Fruit fly (Drosophila melanogaster) whole organism, embryonic: Measurements from ENCODE around the gene CG10492.

ENCODE experiments used
- Atf3 ChIP-seq: fragments of 200-800 bp; sonication (Bioruptor generic); optimal IDR thresholded peaks from 3 replicates; lab custom pipeline; 2016; ENCODE audit warnings: missing biosample characterization, missing genetic modification characterization
- B-H2 ChIP-seq: fragments of 200-800 bp; sonication (Bioruptor generic); optimal IDR thresholded peaks from 2 replicates; lab custom pipeline; 2018; ENCODE audit warnings: missing biosample characterization, mild to moderate bottlenecking, missing genetic modification characterization
- BEAF-32 ChIP-seq: fragments of 200-800 bp; sonication (Bioruptor generic); optimal IDR thresholded peaks from 3 replicates; lab custom pipeline; 2017; ENCODE audit warnings: missing biosample characterization, missing genetic modification characterization, mild to moderate bottlenecking, moderate library complexity, missing genetic modification reagents
- BtbVII ChIP-seq: fragments of 200-800 bp; sonication (Bioruptor generic); optimal IDR thresholded peaks from 3 replicates; lab custom pipeline; 2017; ENCODE audit warnings: missing biosample characterization, mild to moderate bottlenecking, missing genetic modification characterization
- CG10267 ChIP-seq: fragments of 200-800 bp; sonication (Bioruptor generic); optimal IDR thresholded peaks from 2 replicates; lab custom pipeline; 2018; ENCODE audit warnings: missing biosample characterization, mild to moderate bottlenecking, missing genetic modification characterization, moderate library complexity
- CG10543 ChIP-seq: fragments of 200-800 bp; sonication (Bioruptor generic); optimal IDR thresholded peaks from 3 replicates; lab custom pipeline; 2017; ENCODE audit warnings: missing biosample characterization, mild to moderate bottlenecking, missing genetic modification characterization, moderate library complexity
- CG10979 ChIP-seq: fragments of 200-800 bp; sonication (Bioruptor generic); optimal IDR thresholded peaks from 2 replicates; lab custom pipeline; 2018; ENCODE audit warnings: missing biosample characterization, mild to moderate bottlenecking, missing genetic modification characterization, moderate library complexity
- CG11504 ChIP-seq: fragments of 200-800 bp; sonication (Bioruptor generic); optimal IDR thresholded peaks from 3 replicates; lab custom pipeline; 2019; ENCODE audit warnings: missing biosample characterization, mild to moderate bottlenecking, missing genetic modification characterization, moderate library complexity
- CG12071 ChIP-seq: fragments of 200-800 bp; sonication (Bioruptor generic); optimal IDR thresholded peaks from 3 replicates; lab custom pipeline; 2018; ENCODE audit warnings: missing biosample characterization, mild to moderate bottlenecking, missing genetic modification characterization
- CG12391 ChIP-seq: fragments of 200-800 bp; sonication (Bioruptor generic); optimal IDR thresholded peaks from 3 replicates; lab custom pipeline; 2018; ENCODE audit warnings: missing biosample characterization, mild to moderate bottlenecking, missing genetic modification characterization, moderate library complexity
- CG13123 ChIP-seq: fragments of 200-800 bp; sonication (Bioruptor generic); optimal IDR thresholded peaks from 2 replicates; lab custom pipeline; 2016; ENCODE audit warnings: missing biosample characterization, missing genetic modification characterization
- CG13624 ChIP-seq: fragments of 200-800 bp; sonication (Bioruptor generic); optimal IDR thresholded peaks from 2 replicates; lab custom pipeline; 2016; ENCODE audit warnings: missing biosample characterization, missing genetic modification characterization
- CG14441 ChIP-seq: fragments of 200-800 bp; sonication (Bioruptor generic); IDR thresholded peaks from 2 replicates; pipeline ENCODE4 v1.3.6; 2022; ENCODE audit warnings: missing biosample characterization, missing genetic modification characterization
- CG16813 ChIP-seq: fragments of 200-800 bp; sonication (Bioruptor generic); IDR thresholded peaks from 3 replicates; pipeline ENCODE4 v1.3.6; 2022; ENCODE audit warnings: missing biosample characterization, missing genetic modification characterization; ENCODE audit not compliant: partially characterized antibody
- CG18011 ChIP-seq: fragments of 200-800 bp; sonication (Bioruptor generic); optimal IDR thresholded peaks from 2 replicates; lab custom pipeline; 2017; ENCODE audit warnings: missing biosample characterization, missing genetic modification characterization, mild to moderate bottlenecking, moderate library complexity, missing genotype
- CG2129 ChIP-seq: fragments of 200-800 bp; sonication (Bioruptor generic); IDR thresholded peaks from 2 replicates; pipeline ENCODE4 v1.3.6; 2022; ENCODE audit warnings: missing biosample characterization, missing genetic modification characterization; ENCODE audit not compliant: partially characterized antibody
- CG32532 ChIP-seq: fragments of 200-800 bp; sonication (Bioruptor generic); IDR thresholded peaks from 2 replicates; pipeline ENCODE4 v1.3.6; 2022; ENCODE audit warnings: missing biosample characterization, missing genetic modification characterization
- CG32772 ChIP-seq: fragments of 200-800 bp; sonication (Bioruptor generic); IDR thresholded peaks from 2 replicates; pipeline ENCODE4 v1.3.6; 2022; ENCODE audit warnings: missing biosample characterization, missing genetic modification characterization
- CG3407 ChIP-seq: fragments of 200-800 bp; sonication (Bioruptor generic); optimal IDR thresholded peaks from 2 replicates; lab custom pipeline; 2018; ENCODE audit warnings: missing biosample characterization, mild to moderate bottlenecking, missing genetic modification characterization
- CG5245 ChIP-seq: fragments of 200-800 bp; sonication (Bioruptor generic); optimal IDR thresholded peaks from 3 replicates; lab custom pipeline; 2016; ENCODE audit warnings: missing biosample characterization, missing genetic modification characterization
- CG9932 ChIP-seq: fragments of 200-800 bp; sonication (Bioruptor generic); IDR thresholded peaks from 2 replicates; pipeline ENCODE4 v1.3.6; 2022; ENCODE audit warnings: missing biosample characterization, missing genetic modification characterization
- CrebB ChIP-seq: fragments of 200-800 bp; sonication (Bioruptor generic); optimal IDR thresholded peaks from 3 replicates; lab custom pipeline; 2018; ENCODE audit warnings: missing biosample characterization, mild to moderate bottlenecking, missing genetic modification characterization
- Dp ChIP-seq: fragments of 200-800 bp; sonication (Bioruptor generic); optimal IDR thresholded peaks from 2 replicates; lab custom pipeline; 2018; ENCODE audit warnings: missing biosample characterization, mild to moderate bottlenecking, missing genetic modification characterization, moderate library complexity
- Jarid2 ChIP-seq: fragments of 200-800 bp; sonication (Bioruptor generic); optimal IDR thresholded peaks from 3 replicates; lab custom pipeline; 2017; ENCODE audit warnings: mild to moderate bottlenecking, missing biosample characterization, missing genetic modification reagents, missing genetic modification characterization
- Myb ChIP-seq: fragments of 200-800 bp; sonication (Bioruptor generic); optimal IDR thresholded peaks from 2 replicates; lab custom pipeline; 2016; ENCODE audit warnings: missing biosample characterization, missing genetic modification characterization
- Neu2 ChIP-seq: fragments of 200-800 bp; sonication (Bioruptor generic); optimal IDR thresholded peaks from 3 replicates; lab custom pipeline; 2016; ENCODE audit warnings: missing biosample characterization, missing genetic modification characterization, borderline replicate concordance
- Nf-YA ChIP-seq: fragments of 200-800 bp; sonication (Bioruptor generic); IDR thresholded peaks from 2 replicates; pipeline ENCODE4 v1.3.6; 2022; ENCODE audit warnings: missing biosample characterization, missing genetic modification characterization
- ara ChIP-seq: fragments of 200-800 bp; sonication (Bioruptor generic); IDR thresholded peaks from 2 replicates; pipeline ENCODE4 v1.3.6; 2022; ENCODE audit warnings: missing biosample characterization, missing genetic modification characterization
- cas ChIP-seq: fragments of 200-800 bp; sonication (Bioruptor generic); IDR thresholded peaks from 2 replicates; pipeline ENCODE4 v1.3.6; 2022; ENCODE audit warnings: missing biosample characterization, missing genetic modification characterization
- dimm ChIP-seq: fragments of 200-800 bp; sonication (Bioruptor generic); IDR thresholded peaks from 2 replicates; pipeline ENCODE4 v1.3.6; 2022; ENCODE audit warnings: missing biosample characterization, missing genetic modification characterization
- disco-r ChIP-seq: fragments of 200-800 bp; sonication (Bioruptor generic); optimal IDR thresholded peaks from 2 replicates; lab custom pipeline; 2016; ENCODE audit warnings: missing biosample characterization, missing genetic modification characterization
- dpn ChIP-seq, 2 experiments: fragments of 200-800 bp; sonication (Bioruptor generic); optimal IDR thresholded peaks; 3 replicates each; lab custom pipeline; 2016; ENCODE audit warnings: missing biosample characterization in 2 of 2, missing genetic modification characterization in 2 of 2
- ewg ChIP-seq: fragments of 200-800 bp; sonication (Bioruptor generic); optimal IDR thresholded peaks from 3 replicates; lab custom pipeline; 2017; ENCODE audit warnings: mild to moderate bottlenecking, missing biosample characterization, missing genetic modification reagents, missing genetic modification characterization
- fd102C ChIP-seq: fragments of 200-800 bp; sonication (Bioruptor generic); optimal IDR thresholded peaks from 2 replicates; lab custom pipeline; 2018; ENCODE audit warnings: missing biosample characterization, mild to moderate bottlenecking, missing genetic modification characterization, moderate library complexity
- ham ChIP-seq: fragments of 200-800 bp; sonication (Bioruptor generic); IDR thresholded peaks from 2 replicates; pipeline ENCODE4 v1.3.6; 2022; ENCODE audit warnings: missing biosample characterization, missing genetic modification characterization
- jing ChIP-seq: fragments of 200-800 bp; sonication (Bioruptor generic); optimal IDR thresholded peaks from 2 replicates; lab custom pipeline; 2018; ENCODE audit warnings: missing biosample characterization, mild to moderate bottlenecking, missing genetic modification characterization
- ken ChIP-seq: fragments of 200-800 bp; sonication (Bioruptor generic); IDR thresholded peaks from 3 replicates; pipeline ENCODE4 v1.3.6; 2022; ENCODE audit warnings: missing biosample characterization, missing genetic modification characterization
- lilli ChIP-seq: fragments of 200-800 bp; sonication (Bioruptor generic); optimal IDR thresholded peaks from 3 replicates; lab custom pipeline; 2016; ENCODE audit warnings: missing biosample characterization, missing genetic modification characterization
- lov ChIP-seq, 2 experiments: fragments of 200-800 bp in 1 of 2; fragments of >200 bp in 1 of 2; sonication (Bioruptor generic) in 1 of 2; IDR thresholded peaks in 1 of 2; optimal IDR thresholded peaks in 1 of 2; 2 replicates in 1 of 2; 3 replicates in 1 of 2; pipeline versions ENCODE4 v1.3.6 to Lab custom; 2017 to 2022; ENCODE audit warnings: missing biosample characterization in 1 of 2, missing genetic modification characterization in 1 of 2
- mld ChIP-seq: fragments of 200-800 bp; sonication (Bioruptor generic); IDR thresholded peaks from 3 replicates; pipeline ENCODE4 v1.3.6; 2022; ENCODE audit warnings: missing biosample characterization, missing genetic modification characterization; ENCODE audit not compliant: partially characterized antibody
- repo ChIP-seq: fragments of 200-800 bp; sonication (Bioruptor generic); optimal IDR thresholded peaks from 2 replicates; lab custom pipeline; 2016; ENCODE audit warnings: missing biosample characterization, missing genetic modification characterization
- scrt ChIP-seq: fragments of 200-800 bp; sonication (Bioruptor generic); optimal IDR thresholded peaks from 2 replicates; lab custom pipeline; 2018; ENCODE audit warnings: missing biosample characterization, mild to moderate bottlenecking, missing genetic modification characterization, moderate library complexity
- tna ChIP-seq: fragments of 200-800 bp; sonication (Bioruptor generic); IDR thresholded peaks from 2 replicates; pipeline ENCODE4 v1.3.6; 2022; ENCODE audit warnings: missing biosample characterization, missing genetic modification characterization; ENCODE audit not compliant: partially characterized antibody
- trem ChIP-seq: fragments of 200-800 bp; optimal IDR thresholded peaks from 3 replicates; lab custom pipeline; 2019; ENCODE audit warnings: missing biosample characterization, mild to moderate bottlenecking, missing genetic modification characterization, moderate library complexity
- trh ChIP-seq: fragments of 200-800 bp; sonication (Bioruptor generic); optimal IDR thresholded peaks from 2 replicates; lab custom pipeline; 2016; ENCODE audit warnings: missing biosample characterization, missing genetic modification characterization
- unc-4 ChIP-seq: fragments of 200-800 bp; sonication (Bioruptor generic); IDR thresholded peaks from 2 replicates; pipeline ENCODE4 v1.3.6; 2022; ENCODE audit warnings: missing biosample characterization, missing genetic modification characterization; ENCODE audit not compliant: partially characterized antibody
- wek ChIP-seq: fragments of 200-800 bp; sonication (Bioruptor generic); optimal IDR thresholded peaks from 3 replicates; lab custom pipeline; 2018; ENCODE audit warnings: missing biosample characterization, mild to moderate bottlenecking, missing genetic modification characterization, moderate library complexity

CG10492 gene

dm6 chr2L:19014032-19014880, 39.6 kb upstream of the CG10492 start (continued):
- TF ChIP-seq CG32532, result peak; percentile 42; the same call in 1 of the 2 replicates
- peak; percentile 72 for TF ChIP-seq CG10543 (GFP tag; lab: Kevin White, UChicago)
- TF ChIP-seq CG13123 (GFP tag; lab: Kevin White, UChicago), result peak; percentile 30
- peak; percentile 68 for TF ChIP-seq CG10267 (tag; lab: Kevin White, UChicago)
- TF ChIP-seq BEAF-32 (GFP tag; lab: Kevin White, UChicago), result no peak
- TF ChIP-seq CG9932 (GFP tag; lab: Robert Waterston, UW), result peak; percentile 53
- peak; percentile 29 to 37 for TF ChIP-seq dpn (GFP tag; optimal IDR thresholded peaks at IDR 0.05; lab: Kevin White, UChicago)
- TF ChIP-seq jing (GFP tag; lab: Kevin White, UChicago), result peak; percentile 4
- TF ChIP-seq repo (GFP tag; lab: Kevin White, UChicago), result no peak
- TF ChIP-seq Jarid2 (GFP tag; lab: Kevin White, UChicago), result peak; percentile 38
- 0 out of 2 replicates have a peak, but pooled peaks have one; percentile 29 for TF ChIP-seq CG32772 (GFP tag; lab: Robert Waterston, UW)
- TF ChIP-seq CrebB (tag; lab: Kevin White, UChicago), result peak; percentile 21
- no peak for TF ChIP-seq CG2129 (GFP tag; lab: Robert Waterston, UW)
- peak; percentile 86 for TF ChIP-seq BtbVII (GFP tag; lab: Kevin White, UChicago)
- TF ChIP-seq trem (tag; lab: Kevin White, UChicago), result peak; percentile 7
- TF ChIP-seq CG11504 (tag; lab: Kevin White, UChicago), result peak; percentile 86
- peak; percentile 69 for TF ChIP-seq CG10979 (tag; lab: Kevin White, UChicago)
- peak; percentile 17 for TF ChIP-seq CG3407 (GFP tag; lab: Kevin White, UChicago)
- TF ChIP-seq unc-4 (GFP tag; lab: Robert Waterston, UW), result no peak
- peak; percentile 62 for TF ChIP-seq scrt (GFP tag; lab: Kevin White, UChicago)
- TF ChIP-seq ewg (GFP tag; lab: Kevin White, UChicago), result peak; percentile 64
- no peak for TF ChIP-seq dimm (GFP tag; lab: Robert Waterston, UW)
- no peak for TF ChIP-seq CG12071 (GFP tag; lab: Kevin White, UChicago)
- TF ChIP-seq Neu2 (GFP tag; lab: Kevin White, UChicago), result no peak
- TF ChIP-seq trh (GFP tag; lab: Kevin White, UChicago), result no peak
- peak; percentile 75 for TF ChIP-seq CG12391
- no peak for TF ChIP-seq lov (optimal IDR thresholded peaks at IDR 0.05; lab: Kevin White, UChicago)
- no peak for TF ChIP-seq lov (GFP tag; IDR thresholded peaks at IDR 0.05; lab: Robert Waterston, UW)
- no peak for TF ChIP-seq Atf3 (GFP tag; lab: Kevin White, UChicago)
- TF ChIP-seq Myb (GFP tag; lab: Kevin White, UChicago), result peak; percentile 4
- no peak for TF ChIP-seq Nf-YA
- TF ChIP-seq lilli (GFP tag; lab: Kevin White, UChicago), result peak; percentile 61
- no peak for TF ChIP-seq wek
- TF ChIP-seq Dp (GFP tag; lab: Kevin White, UChicago), result no peak
- TF ChIP-seq CG13624 (GFP tag; lab: Kevin White, UChicago), result no peak
- no peak for TF ChIP-seq mld (GFP tag; lab: Robert Waterston, UW)
- no peak for TF ChIP-seq cas (GFP tag; lab: Robert Waterston, UW)
- TF ChIP-seq tna, result no peak
- TF ChIP-seq ara, result no peak; the same call in 1 of the 2 replicates
- TF ChIP-seq fd102C, result no peak
- TF ChIP-seq CG14441 (GFP tag; lab: Robert Waterston, UW), result peak; percentile 50
- no peak for TF ChIP-seq disco-r (GFP tag; lab: Kevin White, UChicago)
- no peak for TF ChIP-seq ken (GFP tag; lab: Robert Waterston, UW)
- peak; percentile 39 for TF ChIP-seq CG5245 (GFP tag; lab: Kevin White, UChicago)
- peak; percentile 4 for TF ChIP-seq CG18011 (GFP tag; lab: Kevin White, UChicago)
- no peak for TF ChIP-seq ham (GFP tag; lab: Robert Waterston, UW)
- TF ChIP-seq CG16813 (GFP tag; lab: Robert Waterston, UW), result no peak
- TF ChIP-seq B-H2, result peak; percentile 66
